Fruit fly (Drosophila melanogaster) whole organism, embryonic: ENCODE measurements around the gene plum.

Experiments
- CG11247 ChIP-seq: fragments of 200-800 bp; sonication (Bioruptor generic); IDR thresholded peaks from 2 replicates; pipeline ENCODE4 v1.3.6; 2022; ENCODE audit warnings: missing biosample characterization, missing genetic modification characterization
- CG43689 ChIP-seq: fragments of 200-800 bp; sonication (Bioruptor generic); IDR thresholded peaks from 2 replicates; pipeline ENCODE4 v1.3.6; 2022; ENCODE audit warnings: missing biosample characterization, missing genetic modification characterization
- Meics ChIP-seq: fragments of 200-800 bp; sonication (Bioruptor generic); optimal IDR thresholded peaks from 2 replicates; lab custom pipeline; 2017; ENCODE audit warnings: missing biosample characterization, mild to moderate bottlenecking, missing genetic modification characterization
- Poxn ChIP-seq: fragments of 200-800 bp; sonication (Bioruptor generic); IDR thresholded peaks from 2 replicates; pipeline ENCODE4 v1.3.6; 2022; ENCODE audit warnings: missing biosample characterization, missing genetic modification characterization
- Sox102F ChIP-seq: fragments of 200-800 bp; sonication (Bioruptor generic); optimal IDR thresholded peaks from 2 replicates; lab custom pipeline; 2018; ENCODE audit warnings: missing biosample characterization, mild to moderate bottlenecking, missing genetic modification characterization, moderate library complexity
- ac ChIP-seq: fragments of 200-800 bp; sonication (Bioruptor generic); optimal IDR thresholded peaks from 3 replicates; lab custom pipeline; 2017; ENCODE audit warnings: missing biosample characterization, mild to moderate bottlenecking, missing genetic modification characterization
- ci ChIP-seq: fragments of 200-800 bp; sonication (Bioruptor generic); IDR thresholded peaks from 3 replicates; pipeline ENCODE4 v1.3.6; 2022; ENCODE audit warnings: missing biosample characterization, missing genetic modification characterization
- esg ChIP-seq: fragments of 200-800 bp; sonication (Bioruptor generic); conservative IDR thresholded peaks from 2 replicates; pipeline ENCODE4 v1.3.6; 2022; ENCODE audit warnings: missing biosample characterization, missing genetic modification characterization
- ewg ChIP-seq: fragments of 200-800 bp; sonication (Bioruptor generic); optimal IDR thresholded peaks from 3 replicates; lab custom pipeline; 2017; ENCODE audit warnings: mild to moderate bottlenecking, missing biosample characterization, missing genetic modification reagents, missing genetic modification characterization
- insv ChIP-seq, 2 experiments: fragments of 200-800 bp; sonication (Bioruptor generic); optimal IDR thresholded peaks; 3 replicates each; lab custom pipeline; 2016 to 2018; ENCODE audit warnings: missing biosample characterization in 2 of 2, missing genetic modification characterization in 2 of 2
- stc ChIP-seq: fragments of 200-800 bp; sonication (Bioruptor generic); IDR thresholded peaks from 2 replicates; pipeline ENCODE4 v1.3.6; 2022; ENCODE audit warnings: missing biosample characterization, missing genetic modification characterization

DNA sequence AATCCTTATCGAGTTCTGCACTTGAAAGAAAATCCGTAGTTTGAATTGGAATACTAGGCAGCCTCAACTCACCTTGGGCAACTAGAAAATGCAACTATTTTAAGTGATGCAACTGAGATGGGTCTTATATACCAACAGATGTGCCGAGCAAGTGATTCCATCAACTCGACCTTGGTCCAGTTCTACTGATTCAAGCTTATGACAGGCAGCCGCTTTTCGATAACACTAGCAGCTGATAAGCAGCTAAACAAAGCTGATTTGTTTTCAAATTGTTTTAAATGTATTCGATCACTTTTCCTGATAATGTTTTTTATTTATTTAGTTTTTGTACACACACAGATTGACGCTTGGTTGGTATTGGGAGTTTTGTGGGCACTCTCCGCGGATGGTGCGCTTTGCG lies 110.0 kb downstream of the plum start, which contains the start of gene CG6503:
- TF ChIP-seq insv (GFP tag; optimal IDR thresholded peaks at IDR 0.05; lab: Kevin White, UChicago) (no peak), CG43689 (GFP tag; lab: Robert Waterston, UW) (no peak), ewg (GFP tag; lab: Kevin White, UChicago) (no peak), CG11247 (GFP tag; lab: Robert Waterston, UW) (no peak), esg (no peak), ci (GFP tag; lab: Robert Waterston, UW) (no peak), ac (GFP tag; lab: Kevin White, UChicago) (no peak), Poxn (GFP tag; lab: Robert Waterston, UW) (no peak), Meics (GFP tag; lab: Kevin White, UChicago) (no peak), stc (no peak), Sox102F (GFP tag; lab: Kevin White, UChicago) (no peak)
